Worm (Caenorhabditis elegans) whole organism, young adult: Measurements from ENCODE around the gene anp-1.

Source experiments
- C06A6.2 ChIP-seq: fragments of 200-800 bp; sonication (Bioruptor generic); conservative IDR thresholded peaks from 2 replicates; pipeline ENCODE4 v1.3.6; 2022; ENCODE audit warnings: missing genetic modification characterization, missing compliant biosample characterization
- F23B12.7 ChIP-seq: sonication (generic microtip); optimal IDR thresholded peaks from 2 replicates; lab custom pipeline; 2017; ENCODE audit warnings: missing genetic modification characterization, mild to moderate bottlenecking, missing compliant biosample characterization, antibody characterized with exemption, moderate library complexity; ENCODE audit not compliant: insufficient read depth
- F57C9.4 ChIP-seq: sonication (generic microtip); optimal IDR thresholded peaks from 2 replicates; lab custom pipeline; 2017; ENCODE audit warnings: mild to moderate bottlenecking, missing genetic modification characterization, missing compliant biosample characterization
- T26A5.8 ChIP-seq: sonication (generic microtip); optimal IDR thresholded peaks from 2 replicates; lab custom pipeline; 2016; ENCODE audit warnings: missing genetic modification characterization, missing compliant biosample characterization
- Y53F4B.3 ChIP-seq: fragments of 200-800 bp; sonication (Bioruptor generic); IDR thresholded peaks from 2 replicates; pipeline ENCODE4 v1.3.6; 2022; ENCODE audit warnings: missing genetic modification reagents, missing genetic modification characterization, missing compliant biosample characterization
- Y53G8AR.9 ChIP-seq: fragments of 200-800 bp; sonication (Bioruptor generic); conservative IDR thresholded peaks from 2 replicates; pipeline ENCODE4 v1.3.6; 2022; ENCODE audit warnings: missing genetic modification reagents, missing genetic modification characterization, missing compliant biosample characterization
- Y56A3A.18 ChIP-seq: fragments of 200-800 bp; sonication (Bioruptor generic); IDR thresholded peaks from 2 replicates; pipeline ENCODE4 v1.3.6; 2022; ENCODE audit warnings: missing genetic modification reagents, missing genetic modification characterization, missing compliant biosample characterization
- Y79H2A.3 ChIP-seq: fragments of 200-800 bp; sonication (Bioruptor generic); conservative IDR thresholded peaks from 2 replicates; pipeline ENCODE4 v1.3.6; 2022; ENCODE audit warnings: missing genetic modification reagents, missing genetic modification characterization, missing compliant biosample characterization
- Y95B8A.8 ChIP-seq: fragments of 200-800 bp; sonication (Bioruptor generic); IDR thresholded peaks from 2 replicates; pipeline ENCODE4 v1.3.6; 2022; ENCODE audit warnings: missing genetic modification reagents, missing genetic modification characterization, missing compliant biosample characterization
- ama-1 ChIP-seq, 3 experiments: fragments of 150-350 bp in 1 of 3; sonication (generic microtip) in 2 of 3; optimal IDR thresholded peaks; 2 replicates each; lab custom pipeline; 2014 to 2018; ENCODE audit warnings: missing biosample characterization in 2 of 3, missing genetic modification characterization in 2 of 3, missing genetic modification reagents in 2 of 3
- ceh-27 ChIP-seq: fragments of 200-800 bp; sonication (Bioruptor generic); optimal IDR thresholded peaks from 2 replicates; lab custom pipeline; 2018; ENCODE audit warnings: mild to moderate bottlenecking, missing genetic modification characterization, moderate library complexity, missing compliant biosample characterization
- ceh-58 ChIP-seq: fragments of 200-800 bp; sonication (Bioruptor generic); IDR thresholded peaks from 2 replicates; pipeline ENCODE4 v1.3.6; 2022; ENCODE audit warnings: missing genetic modification characterization, missing compliant biosample characterization
- ceh-79 ChIP-seq: sonication (generic microtip); optimal IDR thresholded peaks from 2 replicates; lab custom pipeline; 2017; ENCODE audit warnings: mild to moderate bottlenecking, missing genetic modification characterization, missing compliant biosample characterization
- chd-7 ChIP-seq: sonication (generic microtip); optimal IDR thresholded peaks from 2 replicates; lab custom pipeline; 2016; ENCODE audit warnings: mild to moderate bottlenecking, missing genetic modification characterization, moderate library complexity, missing compliant biosample characterization
- efl-1 ChIP-seq: fragments of 150-350 bp; optimal IDR thresholded peaks from 2 replicates; lab custom pipeline; 2014; ENCODE audit warnings: missing biosample characterization, missing genetic modification reagents, missing genetic modification characterization
- egl-44 ChIP-seq: fragments of 200-800 bp; sonication (Bioruptor generic); IDR thresholded peaks from 2 replicates; pipeline ENCODE4 v1.3.6; 2022; ENCODE audit warnings: missing genetic modification reagents, missing genetic modification characterization, missing compliant biosample characterization
- fkh-3 ChIP-seq: sonication (generic microtip); optimal IDR thresholded peaks from 2 replicates; lab custom pipeline; 2016; ENCODE audit warnings: mild to moderate bottlenecking, missing genetic modification characterization, missing compliant biosample characterization
- him-1 ChIP-seq: sonication (generic microtip); optimal IDR thresholded peaks from 2 replicates; lab custom pipeline; 2016; ENCODE audit warnings: missing genotype, missing genetic modification reagents, missing genetic modification characterization, missing compliant biosample characterization
- hmg-20 ChIP-seq: fragments of 200-800 bp; sonication (Bioruptor generic); IDR thresholded peaks from 2 replicates; pipeline ENCODE4 v1.3.6; 2022; ENCODE audit warnings: missing genetic modification reagents, missing genetic modification characterization, missing compliant biosample characterization
- hrde-1 ChIP-seq: sonication (generic microtip); optimal IDR thresholded peaks from 2 replicates; lab custom pipeline; 2016; ENCODE audit warnings: missing genetic modification characterization, mild to moderate bottlenecking, missing compliant biosample characterization, moderate library complexity, missing genotype, missing genetic modification reagents, borderline replicate concordance
- lin-54 ChIP-seq: fragments of 200-800 bp; sonication (Bioruptor generic); optimal IDR thresholded peaks from 2 replicates; lab custom pipeline; 2018; ENCODE audit warnings: mild to moderate bottlenecking, missing genetic modification characterization, missing compliant biosample characterization
- madf-3 ChIP-seq: fragments of 200-800 bp; sonication (Bioruptor generic); IDR thresholded peaks from 2 replicates; pipeline ENCODE4 v1.3.6; 2022; ENCODE audit warnings: missing genetic modification reagents, missing genetic modification characterization, missing compliant biosample characterization
- madf-6 ChIP-seq: fragments of 200-800 bp; sonication (Bioruptor generic); IDR thresholded peaks from 2 replicates; pipeline ENCODE4 v1.3.6; 2022; ENCODE audit warnings: missing genetic modification reagents, missing genetic modification characterization, missing compliant biosample characterization
- mel-28 ChIP-seq: sonication (generic microtip); optimal IDR thresholded peaks from 2 replicates; lab custom pipeline; 2016; ENCODE audit warnings: borderline replicate concordance, mild to moderate bottlenecking, missing genetic modification characterization, missing compliant biosample characterization
- nfyb-1 ChIP-seq: fragments of 200-800 bp; sonication (Bioruptor generic); IDR thresholded peaks from 2 replicates; pipeline ENCODE4 v1.3.6; 2022; ENCODE audit warnings: missing genetic modification reagents, missing genetic modification characterization, missing compliant biosample characterization
- nhr-179 ChIP-seq: sonication (generic microtip); optimal IDR thresholded peaks from 2 replicates; lab custom pipeline; 2016; ENCODE audit warnings: mild to moderate bottlenecking, missing genetic modification characterization, missing compliant biosample characterization
- nhr-27 ChIP-seq: fragments of 200-800 bp; sonication (Bioruptor generic); optimal IDR thresholded peaks from 2 replicates; lab custom pipeline; 2018; ENCODE audit warnings: mild to moderate bottlenecking, missing genetic modification characterization, moderate library complexity, missing compliant biosample characterization
- nhr-80 ChIP-seq: sonication (generic microtip); optimal IDR thresholded peaks from 2 replicates; lab custom pipeline; 2016; ENCODE audit warnings: missing genetic modification characterization, missing compliant biosample characterization
- pha-4 ChIP-seq: fragments of 150-350 bp; sonication (generic microtip); optimal IDR thresholded peaks from 2 replicates; lab custom pipeline; 2014; ENCODE audit warnings: missing biosample characterization, missing genetic modification reagents, missing genetic modification characterization
- rcor-1 ChIP-seq: fragments of 200-800 bp; sonication (Bioruptor generic); IDR thresholded peaks from 2 replicates; pipeline ENCODE4 v1.3.6; 2022; ENCODE audit warnings: missing genetic modification reagents, missing genetic modification characterization, missing compliant biosample characterization
- rpc-1 ChIP-seq, 2 experiments: fragments of 150-350 bp in 1 of 2; sonication (generic microtip) in 1 of 2; optimal IDR thresholded peaks; 2 replicates each; lab custom pipeline; 2014 to 2018; ENCODE audit warnings: missing biosample characterization in 1 of 2, missing genetic modification characterization in 1 of 2, missing genetic modification reagents in 1 of 2, missing genotype in 1 of 2
- snpc-1.3 ChIP-seq: sonication (generic microtip); optimal IDR thresholded peaks from 2 replicates; lab custom pipeline; 2017; ENCODE audit warnings: missing genetic modification characterization, mild to moderate bottlenecking, missing compliant biosample characterization, antibody characterized with exemption, moderate library complexity, missing genotype, missing genetic modification reagents; ENCODE audit not compliant: insufficient read depth
- snpc-4 ChIP-seq, 5 experiments: fragments of 150-350 bp in 1 of 5; sonication (generic microtip) in 4 of 5; optimal IDR thresholded peaks; 2 replicates each; lab custom pipeline; 2014 to 2018; ENCODE audit warnings: missing genetic modification characterization in 5 of 5, missing biosample characterization in 3 of 5, antibody characterized with exemption in 2 of 5, mild to moderate bottlenecking in 2 of 5, missing compliant biosample characterization in 2 of 5, missing genotype in 2 of 5, moderate library complexity in 2 of 5, missing genetic modification reagents in 1 of 5
- ztf-22 ChIP-seq: fragments of 200-800 bp; sonication (Bioruptor generic); optimal IDR thresholded peaks from 2 replicates; lab custom pipeline; 2018; ENCODE audit warnings: mild to moderate bottlenecking, missing genetic modification characterization, moderate library complexity, missing compliant biosample characterization
- ztf-6 ChIP-seq: fragments of 200-800 bp; sonication (Bioruptor generic); IDR thresholded peaks from 2 replicates; pipeline ENCODE4 v1.3.6; 2022; ENCODE audit warnings: missing genetic modification reagents, missing genetic modification characterization, missing compliant biosample characterization

Gene anp-1

DNA sequence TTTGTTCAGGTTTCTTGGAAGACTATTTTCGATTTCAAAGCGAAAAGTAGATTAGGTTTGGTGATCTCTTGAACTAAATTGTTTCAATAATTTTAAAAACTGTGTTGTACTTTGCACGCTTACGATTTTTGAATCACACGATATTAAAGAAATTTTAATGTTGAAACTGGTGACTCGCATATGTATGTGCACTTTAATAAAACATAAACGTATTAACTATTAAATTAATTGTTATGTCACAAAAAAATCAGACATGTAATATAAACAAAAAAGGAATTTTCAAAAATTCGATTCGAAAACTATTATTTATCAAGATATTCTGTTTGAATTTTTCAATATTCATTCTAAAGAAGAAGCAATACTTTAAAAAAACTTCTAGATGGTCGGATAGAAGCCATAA is 32.0 kb upstream of the anp-1 start, which contains the start of gene ugt-15:
ugt-15 (plus strand) TSS at position 301 of the 400 bp plus-strand sequence.
- TF ChIP-seq Y53F4B.3 (GFP tag; lab: Robert Waterston, UW): no peak
- TF ChIP-seq madf-6 (GFP tag; lab: Robert Waterston, UW): no peak
- peak; percentile 18 for TF ChIP-seq nhr-80 (tag; lab: Kevin White, UChicago)
- TF ChIP-seq him-1 (tag; lab: Kevin White, UChicago): no peak
- TF ChIP-seq rpc-1 (optimal IDR thresholded peaks at IDR 0.05; lab: Kevin White, UChicago): no peak
- TF ChIP-seq rpc-1 (tag; optimal IDR thresholded peaks at IDR 0.05; lab: Kevin White, UChicago): no peak
- TF ChIP-seq rcor-1 (GFP tag; lab: Robert Waterston, UW): no peak
- TF ChIP-seq, all 124 proteins: peak for 1

ce11 chrV:12835388-12835787 is 23.9 kb upstream of the anp-1 start, which contains the start of gene C44H9.4:
TSS of gene C44H9.4 (plus strand) at chrV:12835688.
- TF ChIP-seq pha-4 (no peak), ceh-58 (GFP tag; lab: Robert Waterston, UW) (no peak), madf-3 (GFP tag; lab: Robert Waterston, UW) (no peak), ztf-6 (GFP tag; lab: Robert Waterston, UW) (no peak), efl-1 (no peak), Y79H2A.3 (GFP tag; lab: Robert Waterston, UW) (no peak), Y95B8A.8 (no peak), nhr-179 (tag; lab: Kevin White, UChicago) (no peak), nfyb-1 (no peak), ama-1 (optimal IDR thresholded peaks at IDR 0.05; lab: Kevin White, UChicago) (no peak), ama-1 (GFP tag; optimal IDR thresholded peaks at IDR 0.05; lab: Kevin White, UChicago) (no peak), nhr-27 (tag; lab: Kevin White, UChicago) (no peak), Y56A3A.18 (no peak), F23B12.7 (no peak), snpc-4 (GFP tag; optimal IDR thresholded peaks at IDR 0.05; lab: Kevin White, UChicago) (no peak), snpc-4 (tag; optimal IDR thresholded peaks at IDR 0.05; lab: Kevin White, UChicago) (no peak)

- TF ChIP-seq rcor-1 (GFP tag; lab: Robert Waterston, UW): no peak
- no peak for TF ChIP-seq him-1 (tag; lab: Kevin White, UChicago)
- TF ChIP-seq ztf-22 (GFP tag; lab: Kevin White, UChicago): no peak
- no peak for TF ChIP-seq snpc-1.3
- no peak for TF ChIP-seq ceh-58 (GFP tag; lab: Robert Waterston, UW)
- TF ChIP-seq C06A6.2: no peak
- no peak for TF ChIP-seq chd-7 (tag; lab: Kevin White, UChicago)
- TF ChIP-seq hmg-20 (GFP tag; lab: Robert Waterston, UW): no peak
- no peak for TF ChIP-seq mel-28 (tag; lab: Kevin White, UChicago)
- TF ChIP-seq lin-54 (GFP tag; lab: Kevin White, UChicago): no peak
- no peak for TF ChIP-seq T26A5.8 (tag; lab: Kevin White, UChicago)
- no peak for TF ChIP-seq hrde-1 (tag; lab: Kevin White, UChicago)
- TF ChIP-seq ceh-79 (tag; lab: Kevin White, UChicago): no peak
- TF ChIP-seq Y53G8AR.9 (GFP tag; lab: Robert Waterston, UW): no peak
- no peak for TF ChIP-seq F57C9.4
- TF ChIP-seq egl-44 (GFP tag; lab: Robert Waterston, UW): no peak
- no peak for TF ChIP-seq fkh-3 (tag; lab: Kevin White, UChicago)
- no peak for TF ChIP-seq F23B12.7
- no peak for TF ChIP-seq ceh-27 (GFP tag; lab: Kevin White, UChicago)
These were observed 14.5 kb upstream of the anp-1 start for ce11 chrV:12844748-12845147.
